Worm (Caenorhabditis elegans) whole organism, L3 larva: ENCODE measurements around the gene cyk-7.

Experiments used
- ama-1 ChIP-seq: fragments of 150-350 bp; optimal IDR thresholded peaks from 2 replicates; lab custom pipeline; 2018
- ceh-16 ChIP-seq: sonication (generic microtip); optimal IDR thresholded peaks from 2 replicates; lab custom pipeline; 2017; ENCODE audit warnings: missing biosample characterization, missing genetic modification characterization
- egl-27 ChIP-seq: sonication (generic microtip); optimal IDR thresholded peaks from 4 replicates; lab custom pipeline; 2017; ENCODE audit warnings: missing biosample characterization, missing genetic modification reagents, missing genetic modification characterization
- lin-39 ChIP-seq: fragments of 150-350 bp; optimal IDR thresholded peaks from 2 replicates; lab custom pipeline; 2018; ENCODE audit warnings: missing biosample characterization, missing genetic modification reagents, missing genetic modification characterization
- lsy-12 ChIP-seq: sonication (generic microtip); optimal IDR thresholded peaks from 2 replicates; lab custom pipeline; 2016; ENCODE audit warnings: mild to moderate bottlenecking, missing genetic modification characterization, missing compliant biosample characterization
- unc-62 ChIP-seq: fragments of 150-350 bp; sonication (generic microtip); optimal IDR thresholded peaks from 4 replicates; lab custom pipeline; 2014; ENCODE audit warnings: missing biosample characterization, missing genetic modification reagents, missing genetic modification characterization

ce11 chrIII:7754348-7754747 lies 40.9 kb downstream of the cyk-7 start, which contains the start of gene cdh-3:
- no peak for TF ChIP-seq lsy-12 (tag; lab: Kevin White, UChicago)
- no peak for TF ChIP-seq egl-27 (tag; lab: Kevin White, UChicago)
- no peak for TF ChIP-seq ceh-16
- no peak for TF ChIP-seq unc-62
- no peak for TF ChIP-seq lin-39 (tag; lab: Kevin White, UChicago)
- no peak for TF ChIP-seq ama-1
